Worm (Caenorhabditis elegans): ENCODE results near the gene F53B1.9.

- TF ChIP-seq blmp-1 (tag; optimal IDR thresholded peaks at IDR 0.05) (peak; percentile 24), lin-39 (tag; optimal IDR thresholded peaks at IDR 0.05) (no peak), unc-62 (GFP tag; optimal IDR thresholded peaks at IDR 0.05) (no peak), nhr-12 (tag; optimal IDR thresholded peaks at IDR 0.05) (no peak), egl-27 (tag; optimal IDR thresholded peaks at IDR 0.05) (no peak), jun-1 (tag; optimal IDR thresholded peaks at IDR 0.05) (no peak), nhr-11 (tag; optimal IDR thresholded peaks at IDR 0.05) (no peak), lsy-2 (tag; optimal IDR thresholded peaks at IDR 0.05) (no peak), nhr-85 (tag) (peak; percentile 44), sptf-1 (tag; optimal IDR thresholded peaks at IDR 0.05) (no peak)
Observed at ce11 chrX:2090493-2090892, 41.2 kb downstream of the F53B1.9 start.

All from whole organism, L1 larva.